Worm (Caenorhabditis elegans) whole organism, mixed stage, embryonic: ENCODE data around the gene klc-1.

Experiments used
- blmp-1 ChIP-seq: fragments of 150-350 bp; optimal IDR thresholded peaks from 2 replicates; lab custom pipeline; 2014; ENCODE audit warnings: missing biosample characterization, missing genetic modification characterization
- ceh-39 ChIP-seq: fragments of 150-350 bp; optimal IDR thresholded peaks from 2 replicates; lab custom pipeline; 2014; ENCODE audit warnings: missing biosample characterization, missing genetic modification characterization
- cnd-1 ChIP-seq: fragments of 200-800 bp; sonication (Bioruptor generic); optimal IDR thresholded peaks from 2 replicates; lab custom pipeline; 2018; ENCODE audit warnings: mild to moderate bottlenecking, missing genetic modification characterization, missing compliant biosample characterization
- lin-13 ChIP-seq: fragments of 150-350 bp; optimal IDR thresholded peaks from 2 replicates; lab custom pipeline; 2014; ENCODE audit warnings: missing biosample characterization, missing genetic modification characterization
- lin-32 ChIP-seq: fragments of 200-800 bp; sonication (Bioruptor generic); optimal IDR thresholded peaks from 2 replicates; lab custom pipeline; 2018; ENCODE audit warnings: mild to moderate bottlenecking, missing genetic modification characterization, missing compliant biosample characterization
- lsy-2 ChIP-seq: fragments of 150-350 bp; optimal IDR thresholded peaks from 2 replicates; lab custom pipeline; 2014; ENCODE audit warnings: missing biosample characterization, missing genetic modification characterization
- mep-1 ChIP-seq: fragments of 150-350 bp; optimal IDR thresholded peaks from 2 replicates; lab custom pipeline; 2017; ENCODE audit warnings: missing biosample characterization, missing genetic modification reagents, missing genetic modification characterization, inconsistent platforms
- pha-4 ChIP-seq: fragments of 150-350 bp; optimal IDR thresholded peaks from 2 replicates; lab custom pipeline; 2018; ENCODE audit warnings: missing biosample characterization, missing genetic modification reagents, missing genetic modification characterization

DNA sequence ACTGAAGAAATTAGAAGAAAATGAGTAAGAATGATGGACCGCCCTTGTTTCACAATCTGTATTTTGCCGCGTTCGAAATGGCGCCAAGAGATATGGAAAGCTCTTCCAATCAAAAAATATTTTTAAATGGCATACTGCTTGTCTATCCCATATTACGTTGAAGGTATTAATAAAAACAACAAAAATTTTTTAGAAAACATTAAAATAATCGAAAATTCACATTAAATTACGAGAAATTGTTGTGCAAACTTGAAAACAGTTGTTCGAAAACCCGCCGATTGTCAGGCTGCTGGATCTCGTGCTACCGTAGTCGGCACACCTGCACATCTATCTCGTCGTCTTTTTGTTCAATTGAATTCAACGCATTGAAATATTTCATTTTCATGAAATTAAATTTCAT is at the start of gene klc-1:
- TF ChIP-seq pha-4 (tag; lab: Kevin White, UChicago), result no peak
- no peak for TF ChIP-seq ceh-39 (tag; lab: Kevin White, UChicago)
- no peak for TF ChIP-seq lin-13 (tag; lab: Kevin White, UChicago)
- no peak for TF ChIP-seq mep-1 (tag; lab: Kevin White, UChicago)
- no peak for TF ChIP-seq cnd-1
- no peak for TF ChIP-seq blmp-1 (tag; lab: Kevin White, UChicago)
- no peak for TF ChIP-seq lin-32 (GFP tag; lab: Kevin White, UChicago)
- peak; percentile 62 for TF ChIP-seq lsy-2 (tag; lab: Kevin White, UChicago)
